Fruit fly (Drosophila melanogaster) whole organism, embryonic: ENCODE data around the gene OS9.
A peak's percentile ranks its signal among the peaks of the same experiment; 100 is the strongest.

Experiments used
- Ada2b ChIP-seq: fragments of 200-800 bp; sonication (Bioruptor generic); IDR thresholded peaks from 2 replicates; pipeline ENCODE4 v1.3.6; 2022; ENCODE audit warnings: missing biosample characterization, missing genetic modification characterization
- B-H1 ChIP-seq: fragments of 200-800 bp; sonication (Bioruptor generic); IDR thresholded peaks from 3 replicates; pipeline ENCODE4 v1.3.6; 2022; ENCODE audit warnings: missing biosample characterization, missing genetic modification characterization
- CG10274 ChIP-seq: fragments of 200-800 bp; sonication (Bioruptor generic); optimal IDR thresholded peaks from 3 replicates; lab custom pipeline; 2017; ENCODE audit warnings: missing biosample characterization, mild to moderate bottlenecking, missing genetic modification characterization
- CG11696 ChIP-seq: fragments of 200-800 bp; sonication (Bioruptor generic); IDR thresholded peaks from 2 replicates; pipeline ENCODE4 v1.3.6; 2022; ENCODE audit warnings: missing biosample characterization, missing genetic modification characterization
- CG12071 ChIP-seq: fragments of 200-800 bp; sonication (Bioruptor generic); optimal IDR thresholded peaks from 3 replicates; lab custom pipeline; 2018; ENCODE audit warnings: missing biosample characterization, mild to moderate bottlenecking, missing genetic modification characterization
- CG12104 ChIP-seq: fragments of 200-800 bp; sonication (Bioruptor generic); optimal IDR thresholded peaks from 3 replicates; lab custom pipeline; 2016; ENCODE audit warnings: missing biosample characterization, missing genetic modification characterization
- CG12744 ChIP-seq: fragments of 200-800 bp; sonication (Bioruptor generic); optimal IDR thresholded peaks from 2 replicates; lab custom pipeline; 2016; ENCODE audit warnings: missing biosample characterization, missing genetic modification characterization
- CG12769 ChIP-seq: fragments of 200-800 bp; sonication (Bioruptor generic); optimal IDR thresholded peaks from 2 replicates; lab custom pipeline; 2019; ENCODE audit warnings: missing biosample characterization, mild to moderate bottlenecking, missing genetic modification characterization, moderate library complexity
- CG13287 ChIP-seq: fragments of 200-800 bp; sonication (Bioruptor generic); IDR thresholded peaks from 2 replicates; pipeline ENCODE4 v1.3.6; 2022; ENCODE audit warnings: missing biosample characterization, missing genetic modification characterization; ENCODE audit not compliant: partially characterized antibody
- CG16779 ChIP-seq: fragments of 200-800 bp; sonication (Bioruptor generic); IDR thresholded peaks from 2 replicates; pipeline ENCODE4 v1.3.6; 2022; ENCODE audit warnings: missing biosample characterization, missing genetic modification characterization
- CG17359 ChIP-seq: fragments of 200-800 bp; sonication (Bioruptor generic); optimal IDR thresholded peaks from 3 replicates; lab custom pipeline; 2018; ENCODE audit warnings: missing biosample characterization, mild to moderate bottlenecking, missing genetic modification characterization, moderate library complexity
- CG17802 ChIP-seq: fragments of 200-800 bp; sonication (Bioruptor generic); optimal IDR thresholded peaks from 2 replicates; lab custom pipeline; 2018; ENCODE audit warnings: missing biosample characterization, mild to moderate bottlenecking, missing genetic modification characterization, moderate library complexity
- CG2116 ChIP-seq: fragments of 200-800 bp; sonication (Bioruptor generic); optimal IDR thresholded peaks from 3 replicates; lab custom pipeline; 2018; ENCODE audit warnings: missing biosample characterization, mild to moderate bottlenecking, missing genetic modification characterization
- CG2889 ChIP-seq: fragments of 200-800 bp; sonication (Bioruptor generic); IDR thresholded peaks from 3 replicates; pipeline ENCODE4 v1.3.6; 2022; ENCODE audit warnings: missing biosample characterization, missing genetic modification characterization
- CG3847 ChIP-seq: fragments of 200-800 bp; sonication (Bioruptor generic); IDR thresholded peaks from 2 replicates; pipeline ENCODE4 v1.3.6; 2022; ENCODE audit warnings: missing biosample characterization, missing genetic modification characterization
- CG43689 ChIP-seq: fragments of 200-800 bp; sonication (Bioruptor generic); IDR thresholded peaks from 2 replicates; pipeline ENCODE4 v1.3.6; 2022; ENCODE audit warnings: missing biosample characterization, missing genetic modification characterization
- CG6272 ChIP-seq: fragments of 200-800 bp; sonication (Bioruptor generic); IDR thresholded peaks from 2 replicates; pipeline ENCODE4 v1.3.6; 2022; ENCODE audit warnings: missing biosample characterization, missing genetic modification characterization
- CG8089 ChIP-seq: fragments of 200-800 bp; sonication (Bioruptor generic); optimal IDR thresholded peaks from 3 replicates; lab custom pipeline; 2016; ENCODE audit warnings: missing biosample characterization, missing genetic modification characterization
- CG9817 ChIP-seq: fragments of 200-800 bp; sonication (Bioruptor generic); optimal IDR thresholded peaks from 2 replicates; lab custom pipeline; 2018; ENCODE audit warnings: missing biosample characterization, mild to moderate bottlenecking, missing genetic modification characterization, moderate library complexity
- CTCF ChIP-seq: fragments of 200-800 bp; sonication (Bioruptor generic); optimal IDR thresholded peaks from 2 replicates; lab custom pipeline; 2017; ENCODE audit warnings: missing biosample characterization, mild to moderate bottlenecking, missing genetic modification characterization, moderate library complexity
- D19B ChIP-seq: fragments of 200-800 bp; sonication (Bioruptor generic); optimal IDR thresholded peaks from 2 replicates; lab custom pipeline; 2017; ENCODE audit warnings: missing biosample characterization, mild to moderate bottlenecking, missing genetic modification characterization
- Dbx ChIP-seq: fragments of 200-800 bp; sonication (Bioruptor generic); IDR thresholded peaks from 3 replicates; pipeline ENCODE4 v1.3.6; 2022; ENCODE audit warnings: missing biosample characterization, missing genetic modification characterization
- Dfd ChIP-seq, 2 experiments: fragments of >200 bp; optimal IDR thresholded peaks; 2 replicates each; lab custom pipeline; 2017; ENCODE audit warnings: missing biosample characterization in 2 of 2, missing genetic modification characterization in 2 of 2
- Dll ChIP-seq: fragments of 200-800 bp; sonication (Bioruptor generic); IDR thresholded peaks from 4 replicates; pipeline ENCODE4 v1.3.6; 2022; ENCODE audit warnings: missing biosample characterization, missing genetic modification characterization; ENCODE audit not compliant: partially characterized antibody
- Lim3 ChIP-seq: fragments of 200-800 bp; sonication (Bioruptor generic); IDR thresholded peaks from 2 replicates; pipeline ENCODE4 v1.3.6; 2022; ENCODE audit warnings: missing biosample characterization, missing genetic modification characterization
- MESR4 ChIP-seq: fragments of 200-800 bp; sonication (Bioruptor generic); optimal IDR thresholded peaks from 2 replicates; lab custom pipeline; 2018; ENCODE audit warnings: missing biosample characterization, mild to moderate bottlenecking, missing genetic modification characterization, moderate library complexity
- NFAT ChIP-seq: fragments of 200-800 bp; sonication (Bioruptor generic); IDR thresholded peaks from 2 replicates; pipeline ENCODE4 v1.3.6; 2022; ENCODE audit warnings: missing biosample characterization, missing genetic modification characterization
- Nf-YA ChIP-seq: fragments of 200-800 bp; sonication (Bioruptor generic); IDR thresholded peaks from 2 replicates; pipeline ENCODE4 v1.3.6; 2022; ENCODE audit warnings: missing biosample characterization, missing genetic modification characterization
- Ravus ChIP-seq: fragments of 200-800 bp; sonication (Bioruptor generic); IDR thresholded peaks from 2 replicates; pipeline ENCODE4 v1.3.6; 2022; ENCODE audit warnings: missing biosample characterization, missing genetic modification characterization
- Spps ChIP-seq: fragments of 200-800 bp; sonication (Bioruptor generic); optimal IDR thresholded peaks from 2 replicates; lab custom pipeline; 2018; ENCODE audit warnings: missing biosample characterization, mild to moderate bottlenecking, missing genetic modification characterization
- TFAM ChIP-seq: fragments of 200-800 bp; sonication (Bioruptor generic); optimal IDR thresholded peaks from 2 replicates; lab custom pipeline; 2017; ENCODE audit warnings: missing biosample characterization, missing genetic modification characterization, inconsistent platforms
- Tbp ChIP-seq: fragments of >200 bp; optimal IDR thresholded peaks from 2 replicates; lab custom pipeline; 2018; ENCODE audit warnings: missing biosample characterization, missing genetic modification characterization
- Vsx1 ChIP-seq: fragments of 200-800 bp; sonication (Bioruptor generic); optimal IDR thresholded peaks from 2 replicates; lab custom pipeline; 2017; ENCODE audit warnings: missing biosample characterization, mild to moderate bottlenecking, missing genetic modification characterization, missing genetic modification reagents
- aop ChIP-seq: fragments of 200-800 bp; sonication (Bioruptor generic); IDR thresholded peaks from 2 replicates; pipeline ENCODE4 v1.3.6; 2022; ENCODE audit warnings: missing biosample characterization, missing genetic modification characterization
- ci ChIP-seq: fragments of 200-800 bp; sonication (Bioruptor generic); IDR thresholded peaks from 3 replicates; pipeline ENCODE4 v1.3.6; 2022; ENCODE audit warnings: missing biosample characterization, missing genetic modification characterization
- gcm2 ChIP-seq: fragments of 200-800 bp; sonication (Bioruptor generic); optimal IDR thresholded peaks from 2 replicates; lab custom pipeline; 2016; ENCODE audit warnings: missing biosample characterization, missing genetic modification characterization
- jing ChIP-seq: fragments of 200-800 bp; sonication (Bioruptor generic); optimal IDR thresholded peaks from 2 replicates; lab custom pipeline; 2018; ENCODE audit warnings: missing biosample characterization, mild to moderate bottlenecking, missing genetic modification characterization
- ken ChIP-seq: fragments of 200-800 bp; sonication (Bioruptor generic); IDR thresholded peaks from 3 replicates; pipeline ENCODE4 v1.3.6; 2022; ENCODE audit warnings: missing biosample characterization, missing genetic modification characterization
- mld ChIP-seq: fragments of 200-800 bp; sonication (Bioruptor generic); IDR thresholded peaks from 3 replicates; pipeline ENCODE4 v1.3.6; 2022; ENCODE audit warnings: missing biosample characterization, missing genetic modification characterization; ENCODE audit not compliant: partially characterized antibody
- oc ChIP-seq: fragments of 200-800 bp; sonication (Bioruptor generic); optimal IDR thresholded peaks from 2 replicates; lab custom pipeline; 2018; ENCODE audit warnings: missing biosample characterization, mild to moderate bottlenecking, missing genetic modification characterization, moderate library complexity
- otp ChIP-seq: fragments of 200-800 bp; sonication (Bioruptor generic); IDR thresholded peaks from 3 replicates; pipeline ENCODE4, ENCODE4 v1.3.6; 2022; ENCODE audit warnings: missing biosample characterization, missing genetic modification characterization
- run ChIP-seq: fragments of 200-800 bp; sonication (Bioruptor generic); optimal IDR thresholded peaks from 3 replicates; lab custom pipeline; 2018; ENCODE audit warnings: missing biosample characterization, mild to moderate bottlenecking, missing genetic modification characterization
- slbo ChIP-seq: fragments of 200-800 bp; sonication (Bioruptor generic); IDR thresholded peaks from 2 replicates; pipeline ENCODE4 v1.3.6; 2022; ENCODE audit warnings: missing biosample characterization, missing genetic modification characterization
- slp2 ChIP-seq: fragments of 200-800 bp; sonication (Bioruptor generic); optimal IDR thresholded peaks from 2 replicates; lab custom pipeline; 2016; ENCODE audit warnings: missing biosample characterization, missing genetic modification characterization
- trem ChIP-seq: fragments of 200-800 bp; optimal IDR thresholded peaks from 3 replicates; lab custom pipeline; 2019; ENCODE audit warnings: missing biosample characterization, mild to moderate bottlenecking, missing genetic modification characterization, moderate library complexity
- tup ChIP-seq: fragments of 200-800 bp; sonication (Bioruptor generic); optimal IDR thresholded peaks from 2 replicates; lab custom pipeline; 2016; ENCODE audit warnings: missing biosample characterization, mild to moderate bottlenecking, missing genetic modification characterization, moderate library complexity
- twi ChIP-seq: fragments of 200-800 bp; optimal IDR thresholded peaks from 2 replicates; lab custom pipeline; 2019; ENCODE audit warnings: missing biosample characterization, mild to moderate bottlenecking, missing genetic modification characterization, moderate library complexity
- usp ChIP-seq: fragments of >200 bp; optimal IDR thresholded peaks from 2 replicates; lab custom pipeline; 2017; ENCODE audit warnings: missing biosample characterization, missing genetic modification characterization
- vfl ChIP-seq: fragments of 200-800 bp; sonication (Bioruptor generic); optimal IDR thresholded peaks from 2 replicates; lab custom pipeline; 2016; ENCODE audit warnings: missing biosample characterization, missing genetic modification characterization
- vvl ChIP-seq: fragments of 200-800 bp; sonication (Bioruptor generic); IDR thresholded peaks from 2 replicates; pipeline ENCODE4 v1.3.6; 2022; ENCODE audit warnings: missing biosample characterization, missing genetic modification characterization
- zfh2 ChIP-seq: fragments of 200-800 bp; sonication (Bioruptor generic); optimal IDR thresholded peaks from 2 replicates; lab custom pipeline; 2016; ENCODE audit warnings: missing biosample characterization, missing genetic modification characterization

Gene OS9

DNA sequence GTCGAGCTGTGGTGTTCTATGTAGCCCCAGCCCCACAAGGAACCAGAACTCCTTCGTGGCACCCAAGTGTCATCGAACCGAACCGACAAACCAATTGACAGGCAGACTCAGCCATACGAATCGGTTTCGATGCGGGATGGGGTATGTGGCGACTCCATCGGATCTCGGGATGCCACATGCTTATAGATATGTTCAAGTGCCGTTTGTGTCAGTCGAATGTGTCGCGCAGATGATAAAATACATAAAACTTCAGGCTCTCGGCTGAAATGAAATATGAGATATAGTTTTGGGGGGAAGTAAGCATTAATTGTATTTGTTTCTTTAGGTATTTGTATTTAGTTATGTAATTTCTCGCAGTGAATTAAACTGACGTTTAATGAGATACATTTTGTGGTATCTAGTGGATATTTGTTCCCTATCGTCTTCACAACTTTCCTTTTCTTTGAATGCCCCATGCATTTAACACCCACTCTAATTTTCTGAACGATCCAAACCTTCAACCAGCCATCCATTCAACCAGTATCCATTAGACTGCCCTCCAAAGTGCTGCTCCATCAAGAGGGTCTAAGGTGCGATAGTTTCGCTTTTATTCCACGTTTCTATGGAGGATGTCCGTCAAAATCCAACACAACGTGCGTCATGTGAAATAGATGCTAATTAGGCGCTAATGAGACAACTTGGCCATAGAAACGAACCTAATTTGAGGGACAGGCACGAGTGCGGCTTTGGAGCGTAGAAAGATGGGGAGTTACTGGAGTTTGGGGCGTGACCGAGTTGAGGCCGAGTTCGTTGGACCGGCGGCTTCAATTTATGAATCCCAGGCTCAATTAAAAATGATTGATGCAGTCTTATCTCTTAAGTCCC, 21.8 kb downstream of the OS9 start (continued):
- TF ChIP-seq CG12769 (peak; percentile 9), gcm2 (GFP tag; lab: Kevin White, UChicago) (no peak), CG43689 (GFP tag; lab: Robert Waterston, UW) (no peak), aop (GFP tag; lab: Robert Waterston, UW) (no peak), D19B (no peak), zfh2 (GFP tag; lab: Kevin White, UChicago) (no peak), twi (tag; lab: Kevin White, UChicago) (peak; percentile 91), vfl (no peak), CG16779 (no peak), Lim3 (GFP tag; lab: Robert Waterston, UW) (no peak), Vsx1 (GFP tag; lab: Kevin White, UChicago) (no peak), NFAT (no peak), ci (GFP tag; lab: Robert Waterston, UW) (0 out of 3 replicates have a peak, but pooled peaks have one; percentile 12), CG3847 (GFP tag; lab: Robert Waterston, UW) (no peak), ken (GFP tag; lab: Robert Waterston, UW) (0 out of 3 replicates have a peak, but pooled peaks have one; percentile 15), usp (no peak), Dfd (GFP tag; optimal IDR thresholded peaks at IDR 0.05; lab: Kevin White, UChicago) (no peak), vvl (GFP tag; lab: Robert Waterston, UW) (0 out of 2 replicates have a peak, but pooled peaks have one; percentile 29), Dbx (no peak), Dll (0 out of 4 replicates have a peak, but pooled peaks have one; percentile 35), Spps (tag; lab: Kevin White, UChicago) (no peak), CG12104 (no peak), Tbp (GFP tag; lab: Kevin White, UChicago) (no peak), CG6272 (GFP tag; lab: Robert Waterston, UW) (no peak), slp2 (GFP tag; lab: Kevin White, UChicago) (no peak), CG17359 (no peak), CG12071 (GFP tag; lab: Kevin White, UChicago) (no peak), Nf-YA (no peak), CG13287 (GFP tag; lab: Robert Waterston, UW) (no peak), CG17802 (tag; lab: Kevin White, UChicago) (no peak), oc (tag; lab: Kevin White, UChicago) (no peak), tup (GFP tag; lab: Kevin White, UChicago) (no peak), CG2889 (GFP tag; lab: Robert Waterston, UW) (no peak), MESR4 (GFP tag; lab: Kevin White, UChicago) (no peak), Ada2b (GFP tag; lab: Robert Waterston, UW) (no peak), trem (tag; lab: Kevin White, UChicago) (no peak), CTCF (GFP tag; lab: Kevin White, UChicago) (no peak), Ravus (no peak), CG9817 (tag; lab: Kevin White, UChicago) (no peak), mld (no peak), CG10274 (GFP tag; lab: Kevin White, UChicago) (no peak), run (tag; lab: Kevin White, UChicago) (no peak), otp (GFP tag; lab: Robert Waterston, UW) (peak; percentile 69; the same call in 2 of the 3 replicates), CG11696 (GFP tag; lab: Robert Waterston, UW) (no peak), slbo (GFP tag; lab: Robert Waterston, UW) (no peak), CG12744 (GFP tag; lab: Kevin White, UChicago) (no peak), B-H1 (no peak), jing (GFP tag; lab: Kevin White, UChicago) (no peak), CG8089 (GFP tag; lab: Kevin White, UChicago) (no peak), CG2116 (GFP tag; lab: Kevin White, UChicago) (no peak), TFAM (GFP tag; lab: Kevin White, UChicago) (no peak)
